Fruit fly (Drosophila melanogaster): ENCODE results near the gene dac.

The dac gene

dm6 chr2L:16476517-16476916 is 9.3 kb downstream of the dac start (continued):
- TF ChIP-seq Xrp1 (GFP tag; IDR thresholded peaks at IDR 0.05) (peak; percentile 30; the same call in 1 of the 2 replicates), CG12236 (GFP tag; optimal IDR thresholded peaks at IDR 0.05) (peak; percentile 18), CG2129 (GFP tag; IDR thresholded peaks at IDR 0.05; ENCODE audit: partially characterized antibody) (no peak), CG3163 (GFP tag; optimal IDR thresholded peaks at IDR 0.05) (no peak), CG7271 (tag; optimal IDR thresholded peaks at IDR 0.05) (peak; percentile 32), Sox100B (GFP tag; optimal IDR thresholded peaks at IDR 0.05) (no peak), nmo (GFP tag; optimal IDR thresholded peaks at IDR 0.05) (no peak), caup (GFP tag; optimal IDR thresholded peaks at IDR 0.05; ENCODE audit: severe bottlenecking) (no peak), odd (GFP tag; optimal IDR thresholded peaks at IDR 0.05) (no peak), fu2 (GFP tag; optimal IDR thresholded peaks at IDR 0.05) (no peak), Hmx (GFP tag; optimal IDR thresholded peaks at IDR 0.05) (no peak), Sox102F (GFP tag; optimal IDR thresholded peaks at IDR 0.05) (peak; percentile 62), CG12071 (GFP tag; optimal IDR thresholded peaks at IDR 0.05) (peak; percentile 40), CG11247 (GFP tag; IDR thresholded peaks at IDR 0.05) (no peak), hkb (optimal IDR thresholded peaks at IDR 0.05) (no peak), hkb (GFP tag; IDR thresholded peaks at IDR 0.05) (peak; percentile 38; the same call in 1 of the 2 replicates), CG13424 (tag; optimal IDR thresholded peaks at IDR 0.05) (peak; percentile 32), luna (GFP tag; optimal IDR thresholded peaks at IDR 0.05) (no peak), otp (GFP tag; IDR thresholded peaks at IDR 0.05) (peak; percentile 55; the same call in 1 of the 3 replicates), CG10654 (GFP tag; optimal IDR thresholded peaks at IDR 0.05) (no peak), NFAT (GFP tag; IDR thresholded peaks at IDR 0.05) (no peak), Myb (GFP tag; optimal IDR thresholded peaks at IDR 0.05) (no peak), ap (GFP tag; IDR thresholded peaks at IDR 0.05) (no peak), bcd (GFP tag; optimal IDR thresholded peaks at IDR 0.05) (no peak), CG17361 (GFP tag; IDR thresholded peaks at IDR 0.05) (peak; percentile 63; the same call in 2 of the 3 replicates), sna (GFP tag; IDR thresholded peaks at IDR 0.05; ENCODE audit: partially characterized antibody) (no peak), al (GFP tag; IDR thresholded peaks at IDR 0.05) (no peak), Hr3 (GFP tag; optimal IDR thresholded peaks at IDR 0.05) (no peak), shn (GFP tag; optimal IDR thresholded peaks at IDR 0.05) (no peak), Trl (optimal IDR thresholded peaks at IDR 0.05) (no peak), Trl (GFP tag; optimal IDR thresholded peaks at IDR 0.05) (peak; percentile 34), CG15696 (tag; optimal IDR thresholded peaks at IDR 0.05) (peak; percentile 63), CG12219 (GFP tag; optimal IDR thresholded peaks at IDR 0.05) (peak; percentile 13), CG7357 (GFP tag; IDR thresholded peaks at IDR 0.05) (no peak), CG6683 (GFP tag; optimal IDR thresholded peaks at IDR 0.05) (no peak), CG10209 (GFP tag; optimal IDR thresholded peaks at IDR 0.05) (peak; percentile 53), Chrac-16 (GFP tag; optimal IDR thresholded peaks at IDR 0.05) (no peak), CG1529 (GFP tag; optimal IDR thresholded peaks at IDR 0.05) (peak; percentile 16), CG8359 (GFP tag; optimal IDR thresholded peaks at IDR 0.05; ENCODE audit: borderline replicate concordance) (peak; percentile 38), ATbp (GFP tag; optimal IDR thresholded peaks at IDR 0.05) (peak; percentile 82), sc (optimal IDR thresholded peaks at IDR 0.05) (no peak), sc (GFP tag; optimal IDR thresholded peaks at IDR 0.05) (peak; percentile 48), D (optimal IDR thresholded peaks at IDR 0.05) (no peak), D (GFP tag; optimal IDR thresholded peaks at IDR 0.05) (peak; percentile 16), az2 (GFP tag; optimal IDR thresholded peaks at IDR 0.05) (no peak), repo (GFP tag; optimal IDR thresholded peaks at IDR 0.05) (no peak), CG6813 (GFP tag; optimal IDR thresholded peaks at IDR 0.05) (peak; percentile 58), corto (GFP tag; optimal IDR thresholded peaks at IDR 0.05) (no peak), dm (GFP tag; optimal IDR thresholded peaks at IDR 0.05) (no peak), ems (GFP tag; optimal IDR thresholded peaks at IDR 0.05) (no peak), MBD-R2 (GFP tag; IDR thresholded peaks at IDR 0.05) (no peak), Vsx1 (GFP tag; optimal IDR thresholded peaks at IDR 0.05) (peak; percentile 55)

All from whole organism, embryonic.